Fruit fly (Drosophila melanogaster): ENCODE data around the gene kst.

kst gene

DNA sequence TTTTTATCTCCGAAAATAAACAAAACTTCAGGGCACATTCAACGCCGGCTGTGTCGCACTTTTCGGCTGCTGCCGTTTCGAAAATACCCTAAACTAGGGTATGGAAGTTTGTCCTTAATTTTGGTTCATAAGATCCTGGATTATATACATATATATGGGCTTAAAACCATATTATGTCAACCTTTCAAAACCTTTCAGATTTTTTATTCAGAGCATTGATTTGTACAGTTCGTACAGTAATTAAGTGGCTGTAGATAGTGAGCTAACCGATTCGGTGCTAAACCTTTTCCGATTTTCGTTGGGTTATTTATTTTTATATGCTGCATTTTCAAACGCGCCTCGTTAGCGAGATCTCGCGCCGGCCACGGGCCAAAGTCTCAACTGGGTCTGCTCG, 53.0 kb downstream of the kst start (continued):
- TF ChIP-seq Dbx (GFP tag; IDR thresholded peaks at IDR 0.05) (no peak), CG17385 (GFP tag; optimal IDR thresholded peaks at IDR 0.05) (peak; percentile 13), stc (GFP tag; IDR thresholded peaks at IDR 0.05) (peak; percentile 68), gfzf (GFP tag; optimal IDR thresholded peaks at IDR 0.05) (no peak), CG1603 (tag; optimal IDR thresholded peaks at IDR 0.05) (peak; percentile 6), CG2129 (GFP tag; IDR thresholded peaks at IDR 0.05; ENCODE audit: partially characterized antibody) (no peak), CTCF (GFP tag; optimal IDR thresholded peaks at IDR 0.05) (no peak), GATAe (GFP tag; conservative IDR thresholded peaks at IDR 0.05) (no peak), CG14860 (GFP tag; IDR thresholded peaks at IDR 0.05; ENCODE audit: partially characterized antibody) (no peak), CG32772 (GFP tag; IDR thresholded peaks at IDR 0.05) (peak; percentile 23; the same call in 1 of the 2 replicates), klu (GFP tag; IDR thresholded peaks at IDR 0.05) (no peak), Xbp1 (GFP tag; optimal IDR thresholded peaks at IDR 0.05) (peak; percentile 18), CG13287 (GFP tag; IDR thresholded peaks at IDR 0.05; ENCODE audit: partially characterized antibody) (no peak), Dref (GFP tag; IDR thresholded peaks at IDR 0.05) (no peak), Max (GFP tag; optimal IDR thresholded peaks at IDR 0.05) (peak; percentile 38), Deaf1 (tag; optimal IDR thresholded peaks at IDR 0.05) (peak; percentile 12), CG11723 (GFP tag; optimal IDR thresholded peaks at IDR 0.05) (no peak), CG18599 (GFP tag; optimal IDR thresholded peaks at IDR 0.05) (peak; percentile 56), Ada2b (GFP tag; IDR thresholded peaks at IDR 0.05) (peak; percentile 48), slou (GFP tag; optimal IDR thresholded peaks at IDR 0.05) (no peak), CG9817 (tag; optimal IDR thresholded peaks at IDR 0.05) (no peak), salm (tag; optimal IDR thresholded peaks at IDR 0.05) (no peak), gsb-n (tag; optimal IDR thresholded peaks at IDR 0.05) (peak; percentile 36), CG2202 (tag; optimal IDR thresholded peaks at IDR 0.05) (no peak), CG13894 (tag; optimal IDR thresholded peaks at IDR 0.05) (no peak), Usf (GFP tag; optimal IDR thresholded peaks at IDR 0.05) (no peak), Awh (GFP tag; IDR thresholded peaks at IDR 0.05) (peak; percentile 73), CG13123 (GFP tag; optimal IDR thresholded peaks at IDR 0.05) (no peak), Dek (tag; optimal IDR thresholded peaks at IDR 0.05) (no peak), CG7839 (tag; optimal IDR thresholded peaks at IDR 0.05) (peak; percentile 74), D (optimal IDR thresholded peaks at IDR 0.05) (no peak), D (GFP tag; optimal IDR thresholded peaks at IDR 0.05) (peak; percentile 50), knrl (GFP tag; IDR thresholded peaks at IDR 0.05; ENCODE audit: partially characterized antibody) (no peak), H2.0 (GFP tag; IDR thresholded peaks at IDR 0.05) (0 out of 2 replicates have a peak, but pooled peaks have one; percentile 23), Hand (GFP tag; optimal IDR thresholded peaks at IDR 0.05) (no peak), CG7372 (GFP tag; IDR thresholded peaks at IDR 0.05) (no peak), fd64A (GFP tag; optimal IDR thresholded peaks at IDR 0.05) (no peak), Pdp1 (GFP tag; optimal IDR thresholded peaks at IDR 0.05) (peak in 1 of 2 experiments; percentile 22), pho (GFP tag; optimal IDR thresholded peaks at IDR 0.05) (no peak), jing (GFP tag; optimal IDR thresholded peaks at IDR 0.05) (no peak), CG2120 (GFP tag; optimal IDR thresholded peaks at IDR 0.05) (no peak), Camta (GFP tag; optimal IDR thresholded peaks at IDR 0.05) (peak; percentile 24), CG9609 (GFP tag; optimal IDR thresholded peaks at IDR 0.05) (no peak), run (tag; optimal IDR thresholded peaks at IDR 0.05) (no peak), dmrt99B (tag; optimal IDR thresholded peaks at IDR 0.05) (peak; percentile 73), CG18619 (GFP tag; optimal IDR thresholded peaks at IDR 0.05) (no peak), Poxn (GFP tag; IDR thresholded peaks at IDR 0.05) (no peak), mirr (GFP tag; optimal IDR thresholded peaks at IDR 0.05) (no peak), row (GFP tag; IDR thresholded peaks at IDR 0.05) (peak; percentile 49; the same call in 1 of the 3 replicates), CG7987 (GFP tag; optimal IDR thresholded peaks at IDR 0.05) (no peak), tio (GFP tag; optimal IDR thresholded peaks at IDR 0.05) (peak; percentile 9), Nf-YC (tag; optimal IDR thresholded peaks at IDR 0.05) (no peak)
